Fruit fly (Drosophila melanogaster) whole organism, embryonic: ENCODE results near the gene CG15772.

Experiments
- Aef1 ChIP-seq: fragments of 200-800 bp; sonication (Bioruptor generic); IDR thresholded peaks from 3 replicates; pipeline ENCODE4 v1.3.6; 2022; ENCODE audit warnings: missing biosample characterization, missing genetic modification characterization
- C15 ChIP-seq: fragments of 200-800 bp; sonication (Bioruptor generic); IDR thresholded peaks from 3 replicates; pipeline ENCODE4 v1.3.6; 2022; ENCODE audit warnings: missing biosample characterization, missing genetic modification characterization
- CG10462 ChIP-seq: fragments of 200-800 bp; sonication (Bioruptor generic); optimal IDR thresholded peaks from 2 replicates; lab custom pipeline; 2016; ENCODE audit warnings: missing biosample characterization, missing genetic modification characterization
- CG11085 ChIP-seq: fragments of 200-800 bp; sonication (Bioruptor generic); IDR thresholded peaks from 2 replicates; pipeline ENCODE4 v1.3.6; 2022; ENCODE audit warnings: missing biosample characterization, missing genetic modification characterization
- CG11398 ChIP-seq: fragments of 200-800 bp; sonication (Bioruptor generic); optimal IDR thresholded peaks from 2 replicates; lab custom pipeline; 2016; ENCODE audit warnings: missing biosample characterization, missing genetic modification characterization
- CG12155 ChIP-seq: fragments of 200-800 bp; sonication (Bioruptor generic); optimal IDR thresholded peaks from 3 replicates; lab custom pipeline; 2016; ENCODE audit warnings: missing biosample characterization, missing genetic modification characterization
- CG14050 ChIP-seq: fragments of 200-800 bp; sonication (Bioruptor generic); IDR thresholded peaks from 3 replicates; pipeline ENCODE4 v1.3.6; 2022; ENCODE audit warnings: missing biosample characterization, missing genetic modification characterization
- CG14860 ChIP-seq: fragments of 200-800 bp; sonication (Bioruptor generic); IDR thresholded peaks from 3 replicates; pipeline ENCODE4 v1.3.6; 2022; ENCODE audit warnings: missing biosample characterization, missing genetic modification characterization; ENCODE audit not compliant: partially characterized antibody
- CG15601 ChIP-seq: fragments of 200-800 bp; sonication (Bioruptor generic); optimal IDR thresholded peaks from 3 replicates; lab custom pipeline; 2019; ENCODE audit warnings: missing biosample characterization, mild to moderate bottlenecking, missing genetic modification characterization, moderate library complexity
- CG2199 ChIP-seq: fragments of 200-800 bp; sonication (Bioruptor generic); IDR thresholded peaks from 3 replicates; pipeline ENCODE4 v1.3.6; 2022; ENCODE audit warnings: missing biosample characterization, missing genetic modification characterization
- CG3065 ChIP-seq: fragments of 200-800 bp; sonication (Bioruptor generic); optimal IDR thresholded peaks from 2 replicates; lab custom pipeline; 2016; ENCODE audit warnings: missing biosample characterization, missing genetic modification characterization
- CG32532 ChIP-seq: fragments of 200-800 bp; sonication (Bioruptor generic); IDR thresholded peaks from 2 replicates; pipeline ENCODE4 v1.3.6; 2022; ENCODE audit warnings: missing biosample characterization, missing genetic modification characterization
- CG3847 ChIP-seq: fragments of 200-800 bp; sonication (Bioruptor generic); IDR thresholded peaks from 2 replicates; pipeline ENCODE4 v1.3.6; 2022; ENCODE audit warnings: missing biosample characterization, missing genetic modification characterization
- CG4282 ChIP-seq: fragments of 200-800 bp; sonication (Bioruptor generic); optimal IDR thresholded peaks from 2 replicates; lab custom pipeline; 2016; ENCODE audit warnings: missing biosample characterization, missing genetic modification characterization
- CG7987 ChIP-seq: fragments of 200-800 bp; sonication (Bioruptor generic); optimal IDR thresholded peaks from 2 replicates; lab custom pipeline; 2018; ENCODE audit warnings: missing biosample characterization, mild to moderate bottlenecking, missing genetic modification characterization, moderate library complexity
- CG9437 ChIP-seq: fragments of 200-800 bp; sonication (Bioruptor generic); optimal IDR thresholded peaks from 2 replicates; lab custom pipeline; 2018; ENCODE audit warnings: missing biosample characterization, mild to moderate bottlenecking, missing genetic modification characterization
- CG9609 ChIP-seq: fragments of 200-800 bp; sonication (Bioruptor generic); optimal IDR thresholded peaks from 3 replicates; lab custom pipeline; 2016; ENCODE audit warnings: missing biosample characterization, missing genetic modification characterization
- CG9797 ChIP-seq: fragments of 200-800 bp; sonication (Bioruptor generic); optimal IDR thresholded peaks from 3 replicates; lab custom pipeline; 2018; ENCODE audit warnings: missing biosample characterization, mild to moderate bottlenecking, missing genetic modification characterization
- Camta ChIP-seq: fragments of 200-800 bp; sonication (Bioruptor generic); optimal IDR thresholded peaks from 2 replicates; lab custom pipeline; 2016; ENCODE audit warnings: missing biosample characterization, missing genetic modification characterization
- Dad ChIP-seq: fragments of 200-800 bp; sonication (Bioruptor generic); optimal IDR thresholded peaks from 3 replicates; lab custom pipeline; 2016; ENCODE audit warnings: missing biosample characterization, missing genetic modification characterization
- Dp ChIP-seq: fragments of 200-800 bp; sonication (Bioruptor generic); optimal IDR thresholded peaks from 2 replicates; lab custom pipeline; 2018; ENCODE audit warnings: missing biosample characterization, mild to moderate bottlenecking, missing genetic modification characterization, moderate library complexity
- Fer2 ChIP-seq: fragments of 200-800 bp; sonication (Bioruptor generic); optimal IDR thresholded peaks from 2 replicates; lab custom pipeline; 2018; ENCODE audit warnings: missing biosample characterization, mild to moderate bottlenecking, missing genetic modification characterization, moderate library complexity
- HmgZ ChIP-seq: fragments of 200-800 bp; sonication (Bioruptor generic); optimal IDR thresholded peaks from 2 replicates; lab custom pipeline; 2018; ENCODE audit warnings: missing biosample characterization, mild to moderate bottlenecking, missing genetic modification characterization
- Jarid2 ChIP-seq: fragments of 200-800 bp; sonication (Bioruptor generic); optimal IDR thresholded peaks from 3 replicates; lab custom pipeline; 2017; ENCODE audit warnings: mild to moderate bottlenecking, missing biosample characterization, missing genetic modification reagents, missing genetic modification characterization
- Max ChIP-seq: fragments of 200-800 bp; sonication (Bioruptor generic); optimal IDR thresholded peaks from 2 replicates; lab custom pipeline; 2016; ENCODE audit warnings: missing biosample characterization, mild to moderate bottlenecking, missing genetic modification characterization
- Nf-YB ChIP-seq: fragments of 200-800 bp; sonication (Bioruptor generic); optimal IDR thresholded peaks from 3 replicates; lab custom pipeline; 2019; ENCODE audit warnings: missing biosample characterization, mild to moderate bottlenecking, missing genetic modification characterization, moderate library complexity
- Oli ChIP-seq: fragments of 200-800 bp; sonication (Bioruptor generic); optimal IDR thresholded peaks from 2 replicates; lab custom pipeline; 2018; ENCODE audit warnings: missing biosample characterization, mild to moderate bottlenecking, missing genetic modification characterization, moderate library complexity
- Ravus ChIP-seq: fragments of 200-800 bp; sonication (Bioruptor generic); IDR thresholded peaks from 2 replicates; pipeline ENCODE4 v1.3.6; 2022; ENCODE audit warnings: missing biosample characterization, missing genetic modification characterization
- Sox102F ChIP-seq: fragments of 200-800 bp; sonication (Bioruptor generic); optimal IDR thresholded peaks from 2 replicates; lab custom pipeline; 2018; ENCODE audit warnings: missing biosample characterization, mild to moderate bottlenecking, missing genetic modification characterization, moderate library complexity
- Sry-δ ChIP-seq: fragments of 200-800 bp; sonication (Bioruptor generic); optimal IDR thresholded peaks from 2 replicates; lab custom pipeline; 2016; ENCODE audit warnings: missing biosample characterization, missing genetic modification characterization
- al ChIP-seq: fragments of 200-800 bp; sonication (Bioruptor generic); IDR thresholded peaks from 2 replicates; pipeline ENCODE4 v1.3.6; 2022; ENCODE audit warnings: missing biosample characterization, missing genetic modification characterization
- ap ChIP-seq: fragments of 200-800 bp; sonication (Bioruptor generic); IDR thresholded peaks from 2 replicates; pipeline ENCODE4 v1.3.6; 2022; ENCODE audit warnings: missing biosample characterization, missing genetic modification characterization
- chn ChIP-seq: fragments of 200-800 bp; sonication (Bioruptor generic); optimal IDR thresholded peaks from 2 replicates; lab custom pipeline; 2016; ENCODE audit warnings: missing biosample characterization, missing genetic modification characterization
- dan ChIP-seq: fragments of 200-800 bp; sonication (Bioruptor generic); IDR thresholded peaks from 2 replicates; pipeline ENCODE4 v1.3.6; 2022; ENCODE audit warnings: missing biosample characterization, missing genetic modification characterization
- emc ChIP-seq: fragments of 200-800 bp; sonication (Bioruptor generic); optimal IDR thresholded peaks from 2 replicates; lab custom pipeline; 2016; ENCODE audit warnings: missing biosample characterization, missing genetic modification characterization
- ftz-f1 ChIP-seq: fragments of 200-800 bp; sonication (Bioruptor generic); optimal IDR thresholded peaks from 2 replicates; lab custom pipeline; 2016; ENCODE audit warnings: missing biosample characterization, missing genetic modification characterization
- gcm ChIP-seq: fragments of 200-800 bp; sonication (Bioruptor generic); optimal IDR thresholded peaks from 2 replicates; lab custom pipeline; 2019; ENCODE audit warnings: missing biosample characterization, mild to moderate bottlenecking, missing genetic modification characterization, moderate library complexity
- hb ChIP-seq: fragments of 200-800 bp; sonication (Bioruptor generic); IDR thresholded peaks from 3 replicates; pipeline ENCODE4 v1.3.6; 2022; ENCODE audit warnings: missing biosample characterization, missing genetic modification characterization; ENCODE audit not compliant: partially characterized antibody
- insv ChIP-seq, 2 experiments: fragments of 200-800 bp; sonication (Bioruptor generic); optimal IDR thresholded peaks; 3 replicates each; lab custom pipeline; 2016 to 2018; ENCODE audit warnings: missing biosample characterization in 2 of 2, missing genetic modification characterization in 2 of 2
- kah ChIP-seq: fragments of 200-800 bp; sonication (Bioruptor generic); optimal IDR thresholded peaks from 2 replicates; lab custom pipeline; 2018; ENCODE audit warnings: missing biosample characterization, mild to moderate bottlenecking, missing genetic modification characterization
- mirr ChIP-seq: fragments of 200-800 bp; sonication (Bioruptor generic); optimal IDR thresholded peaks from 3 replicates; lab custom pipeline; 2018; ENCODE audit warnings: missing biosample characterization, mild to moderate bottlenecking, missing genetic modification characterization
- onecut ChIP-seq: fragments of 200-800 bp; sonication (Bioruptor generic); IDR thresholded peaks from 2 replicates; pipeline ENCODE4 v1.3.6; 2022; ENCODE audit warnings: missing biosample characterization, missing genetic modification characterization
- peb ChIP-seq: fragments of 200-800 bp; sonication (Bioruptor generic); IDR thresholded peaks from 2 replicates; pipeline ENCODE4 v1.3.6; 2022; ENCODE audit warnings: missing biosample characterization, missing genetic modification characterization
- prd ChIP-seq, 3 experiments: fragments of >200 bp in 2 of 3; fragments of 200-800 bp in 1 of 3; sonication (Bioruptor generic) in 1 of 3; optimal IDR thresholded peaks in 2 of 3; IDR thresholded peaks in 1 of 3; 2 replicates in 2 of 3; 3 replicates in 1 of 3; pipeline versions ENCODE4 v1.3.6 to Lab custom; 2017 to 2022; ENCODE audit warnings: missing biosample characterization in 1 of 3, missing genetic modification characterization in 1 of 3
- pros ChIP-seq: fragments of 200-800 bp; sonication (Bioruptor generic); optimal IDR thresholded peaks from 3 replicates; lab custom pipeline; 2019; ENCODE audit warnings: missing biosample characterization, mild to moderate bottlenecking, missing genetic modification characterization, moderate library complexity
- shn ChIP-seq: fragments of 200-800 bp; sonication (Bioruptor generic); optimal IDR thresholded peaks from 3 replicates; lab custom pipeline; 2016; ENCODE audit warnings: missing biosample characterization, missing genetic modification characterization
- tap ChIP-seq: fragments of 200-800 bp; optimal IDR thresholded peaks from 3 replicates; lab custom pipeline; 2019; ENCODE audit warnings: missing biosample characterization, mild to moderate bottlenecking, missing genetic modification characterization, moderate library complexity
- tna ChIP-seq: fragments of 200-800 bp; sonication (Bioruptor generic); IDR thresholded peaks from 2 replicates; pipeline ENCODE4 v1.3.6; 2022; ENCODE audit warnings: missing biosample characterization, missing genetic modification characterization; ENCODE audit not compliant: partially characterized antibody

Gene CG15772

DNA sequence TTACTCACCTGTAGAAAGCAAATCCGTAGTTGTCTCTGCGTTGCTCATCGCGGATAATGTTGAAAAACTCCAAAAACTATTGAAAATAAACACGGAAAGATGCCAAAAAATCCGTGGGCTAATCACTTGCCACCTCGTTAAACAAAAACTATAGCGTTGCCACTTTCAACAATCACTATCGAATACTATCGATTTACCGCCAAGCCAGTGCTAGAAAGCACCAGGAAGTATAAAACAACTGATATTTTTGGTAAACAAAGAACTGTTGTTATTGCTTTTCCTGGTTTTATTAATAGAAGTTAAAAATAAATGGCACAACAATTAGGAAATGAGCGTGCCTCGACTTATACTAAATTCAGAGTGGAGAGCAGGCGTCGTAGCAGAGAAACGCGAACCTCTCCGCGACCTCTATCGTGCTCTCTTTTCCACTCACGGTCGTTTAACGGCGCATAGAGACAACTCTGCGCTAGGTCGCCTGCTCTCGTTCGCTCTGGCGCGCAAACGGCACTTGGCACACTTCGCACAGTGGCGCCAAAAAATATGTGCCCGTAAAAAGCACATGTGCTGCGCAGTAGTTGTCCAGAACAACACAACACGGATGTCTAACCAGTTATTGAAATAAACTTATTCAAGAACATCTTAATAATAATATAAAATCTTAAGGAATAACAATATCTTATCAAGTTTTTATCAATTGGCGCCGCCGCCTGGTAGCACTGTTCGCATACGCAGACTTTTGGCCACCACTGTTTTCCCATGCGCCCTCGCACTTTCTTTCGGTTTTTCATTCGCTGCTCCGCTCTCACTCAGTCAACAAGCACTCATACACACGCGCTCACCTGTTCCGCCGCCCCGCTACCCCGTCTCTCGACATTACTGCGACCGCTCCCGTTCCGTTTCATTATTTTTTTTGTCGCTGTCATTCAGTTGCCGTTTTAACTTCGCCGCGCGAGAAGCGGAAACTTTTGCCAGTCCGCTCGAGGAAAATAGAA, 3.1 kb downstream of the CG15772 start, which contains the start of the genes lin-52 and CG15771:
lin-52 (minus strand) TSS at position 122 of the 992 bp plus-strand sequence.
CG15771 (plus strand) TSS at position 738 of the 992 bp plus-strand sequence.
- peak; percentile 45 for TF ChIP-seq CG9797 (GFP tag; lab: Kevin White, UChicago)
- peak; percentile 58 for TF ChIP-seq Jarid2
- peak; percentile 87 for TF ChIP-seq C15 (GFP tag; lab: Robert Waterston, UW)
- TF ChIP-seq chn (GFP tag; lab: Kevin White, UChicago) = peak; percentile 88
- peak; percentile 46 for TF ChIP-seq Dad (GFP tag; lab: Kevin White, UChicago)
- peak; percentile 83 for TF ChIP-seq Nf-YB
- TF ChIP-seq HmgZ (tag; lab: Kevin White, UChicago) = peak; percentile 94
- peak; percentile 89 for TF ChIP-seq pros (GFP tag; lab: Kevin White, UChicago)
- TF ChIP-seq Oli (tag; lab: Kevin White, UChicago) = peak; percentile 97
- TF ChIP-seq Max (GFP tag; lab: Kevin White, UChicago) = peak; percentile 95
- TF ChIP-seq prd (optimal IDR thresholded peaks at IDR 0.05; lab: Kevin White, UChicago) = no peak
- peak; percentile 97 for TF ChIP-seq prd (GFP tag; IDR thresholded peaks at IDR 0.05; lab: Robert Waterston, UW)
- TF ChIP-seq Dp (GFP tag; lab: Kevin White, UChicago) = peak; percentile 57
- TF ChIP-seq Aef1 (GFP tag; lab: Robert Waterston, UW) = peak; percentile 95
- peak; percentile 95 for TF ChIP-seq gcm (GFP tag; lab: Kevin White, UChicago)
- TF ChIP-seq ap = peak; percentile 90
- peak; percentile 94 for TF ChIP-seq peb (GFP tag; lab: Robert Waterston, UW)
- TF ChIP-seq al = peak; percentile 94
- peak; percentile 39 for TF ChIP-seq emc (GFP tag; lab: Kevin White, UChicago)
- TF ChIP-seq CG7987 = peak; percentile 79
- TF ChIP-seq ftz-f1 (GFP tag; lab: Kevin White, UChicago) = peak; percentile 47
- TF ChIP-seq CG2199 (GFP tag; lab: Robert Waterston, UW) = peak; percentile 93
- peak; percentile 91 for TF ChIP-seq kah (GFP tag; lab: Kevin White, UChicago)
- peak; percentile 91 for TF ChIP-seq onecut
- peak in 1 of 2 experiments; percentile 78 for TF ChIP-seq insv (GFP tag; optimal IDR thresholded peaks at IDR 0.05; lab: Kevin White, UChicago)
- no peak for TF ChIP-seq CG11398 (GFP tag; lab: Kevin White, UChicago)
- TF ChIP-seq CG12155 = peak; percentile 83
- TF ChIP-seq CG4282 (GFP tag; lab: Kevin White, UChicago) = peak; percentile 1
- peak; percentile 86 for TF ChIP-seq dan (GFP tag; lab: Robert Waterston, UW)
- peak; percentile 97 for TF ChIP-seq CG32532
- TF ChIP-seq hb (GFP tag; lab: Robert Waterston, UW) = no peak
- TF ChIP-seq CG10462 = peak; percentile 90
- peak; percentile 2 for TF ChIP-seq CG9609 (GFP tag; lab: Kevin White, UChicago)
- peak; percentile 89 for TF ChIP-seq Sox102F (GFP tag; lab: Kevin White, UChicago)
- TF ChIP-seq CG14860 = no peak
- TF ChIP-seq Fer2 (tag; lab: Kevin White, UChicago) = peak; percentile 90
- TF ChIP-seq CG14050 = peak; percentile 91
- peak; percentile 88 for TF ChIP-seq CG11085 (GFP tag; lab: Robert Waterston, UW)
- peak; percentile 91 for TF ChIP-seq CG15601 (tag; lab: Kevin White, UChicago)
- TF ChIP-seq Ravus = peak; percentile 62
- peak; percentile 75 for TF ChIP-seq Camta (GFP tag; lab: Kevin White, UChicago)
- TF ChIP-seq tna = no peak
- TF ChIP-seq mirr (GFP tag; lab: Kevin White, UChicago) = peak; percentile 91
- TF ChIP-seq Sry-δ (GFP tag; lab: Kevin White, UChicago) = peak; percentile 74
- TF ChIP-seq CG9437 = peak; percentile 85
- peak; percentile 96 for TF ChIP-seq CG3847 (GFP tag; lab: Robert Waterston, UW)
- TF ChIP-seq shn (GFP tag; lab: Kevin White, UChicago) = peak; percentile 43
- TF ChIP-seq CG3065 (GFP tag; lab: Kevin White, UChicago) = peak; percentile 76
- TF ChIP-seq tap (tag; lab: Kevin White, UChicago) = peak; percentile 92
